Worm (Caenorhabditis elegans) whole organism, L2 larva: ENCODE measurements around the gene sru-1.
A peak's percentile ranks its signal among the peaks of the same experiment; 100 is the strongest.

Experiments
- C34F6.9 ChIP-seq: fragments of 150-350 bp; optimal IDR thresholded peaks from 2 replicates; lab custom pipeline; 2014; ENCODE audit warnings: missing biosample characterization, missing genetic modification characterization
- F13H6.1 ChIP-seq: sonication (generic microtip); optimal IDR thresholded peaks from 2 replicates; lab custom pipeline; 2016; ENCODE audit warnings: missing genetic modification characterization, missing compliant biosample characterization
- R02D3.7 ChIP-seq: fragments of 150-350 bp; optimal IDR thresholded peaks from 2 replicates; lab custom pipeline; 2014; ENCODE audit warnings: missing biosample characterization, missing genetic modification characterization
- Y55F3AM.14 ChIP-seq: fragments of 200-800 bp; sonication (Bioruptor generic); optimal IDR thresholded peaks from 2 replicates; lab custom pipeline; 2018; ENCODE audit warnings: mild to moderate bottlenecking, missing genetic modification characterization, missing compliant biosample characterization
- ZK546.5 ChIP-seq: sonication (generic microtip); optimal IDR thresholded peaks from 2 replicates; lab custom pipeline; 2017; ENCODE audit warnings: missing biosample characterization, missing genetic modification characterization
- alr-1 ChIP-seq: fragments of 150-350 bp; optimal IDR thresholded peaks from 2 replicates; lab custom pipeline; 2014; ENCODE audit warnings: missing biosample characterization, missing genetic modification characterization
- ama-1 ChIP-seq: fragments of 150-350 bp; optimal IDR thresholded peaks from 2 replicates; lab custom pipeline; 2018; ENCODE audit warnings: inconsistent platforms
- blmp-1 ChIP-seq: sonication (generic microtip); optimal IDR thresholded peaks from 2 replicates; lab custom pipeline; 2017; ENCODE audit warnings: missing genetic modification characterization, mild to moderate bottlenecking, missing compliant biosample characterization, antibody characterized with exemption, moderate library complexity; ENCODE audit not compliant: insufficient read depth
- ceh-16 ChIP-seq: fragments of 150-350 bp; optimal IDR thresholded peaks from 2 replicates; lab custom pipeline; 2014; ENCODE audit warnings: missing biosample characterization, missing genetic modification characterization
- dmd-4 ChIP-seq: sonication (generic microtip); optimal IDR thresholded peaks from 2 replicates; lab custom pipeline; 2017; ENCODE audit warnings: missing biosample characterization, missing genetic modification characterization
- egl-27 ChIP-seq: sonication (generic microtip); optimal IDR thresholded peaks from 3 replicates; lab custom pipeline; 2017; ENCODE audit warnings: missing biosample characterization, missing genetic modification reagents, missing genetic modification characterization
- elt-1 ChIP-seq: fragments of 150-350 bp; optimal IDR thresholded peaks from 2 replicates; lab custom pipeline; 2014; ENCODE audit warnings: missing biosample characterization, missing genetic modification characterization
- elt-3 ChIP-seq: sonication (generic microtip); optimal IDR thresholded peaks from 2 replicates; lab custom pipeline; 2017; ENCODE audit warnings: missing biosample characterization, missing genetic modification characterization
- fos-1 ChIP-seq: fragments of 150-350 bp; optimal IDR thresholded peaks from 2 replicates; lab custom pipeline; 2014; ENCODE audit warnings: missing biosample characterization, missing genetic modification characterization
- gmeb-1 ChIP-seq: fragments of 150-350 bp; optimal IDR thresholded peaks from 2 replicates; lab custom pipeline; 2014; ENCODE audit warnings: missing biosample characterization, missing genetic modification characterization
- lin-11 ChIP-seq: fragments of 150-350 bp; sonication (generic microtip); optimal IDR thresholded peaks from 2 replicates; lab custom pipeline; 2014; ENCODE audit warnings: missing biosample characterization, missing genetic modification characterization, inconsistent platforms, mixed read lengths
- lin-13 ChIP-seq: fragments of 150-350 bp; optimal IDR thresholded peaks from 2 replicates; lab custom pipeline; 2014; ENCODE audit warnings: missing biosample characterization, missing genetic modification reagents, missing genetic modification characterization
- lin-39 ChIP-seq: fragments of 150-350 bp; optimal IDR thresholded peaks from 2 replicates; lab custom pipeline; 2014; ENCODE audit warnings: missing biosample characterization, missing genetic modification reagents, missing genetic modification characterization
- lsy-2 ChIP-seq, 2 experiments: fragments of 150-350 bp in 1 of 2; sonication (generic microtip) in 1 of 2; optimal IDR thresholded peaks; 2 replicates each; lab custom pipeline; 2014 to 2017; ENCODE audit warnings: missing biosample characterization in 2 of 2, missing genetic modification characterization in 2 of 2
- mab-5 ChIP-seq: fragments of 150-350 bp; optimal IDR thresholded peaks from 2 replicates; lab custom pipeline; 2014; ENCODE audit warnings: missing biosample characterization, missing genetic modification characterization
- mbf-1 ChIP-seq: sonication (generic microtip); optimal IDR thresholded peaks from 2 replicates; lab custom pipeline; 2017; ENCODE audit warnings: missing biosample characterization, missing genetic modification characterization
- nhr-10 ChIP-seq: sonication (generic microtip); optimal IDR thresholded peaks from 2 replicates; lab custom pipeline; 2017; ENCODE audit warnings: missing biosample characterization, missing genetic modification characterization
- nhr-12 ChIP-seq: fragments of 150-350 bp; optimal IDR thresholded peaks from 2 replicates; lab custom pipeline; 2014; ENCODE audit warnings: missing biosample characterization, missing genetic modification characterization
- nhr-129 ChIP-seq: fragments of 150-350 bp; optimal IDR thresholded peaks from 2 replicates; lab custom pipeline; 2014; ENCODE audit warnings: missing biosample characterization, missing genetic modification characterization
- nhr-21 ChIP-seq: fragments of 150-350 bp; optimal IDR thresholded peaks from 2 replicates; lab custom pipeline; 2014; ENCODE audit warnings: missing biosample characterization, missing genetic modification characterization
- nhr-23 ChIP-seq: fragments of 150-350 bp; optimal IDR thresholded peaks from 2 replicates; lab custom pipeline; 2014; ENCODE audit warnings: missing biosample characterization, missing genetic modification reagents, missing genetic modification characterization
- nhr-237 ChIP-seq: fragments of 150-350 bp; optimal IDR thresholded peaks from 2 replicates; lab custom pipeline; 2014; ENCODE audit warnings: missing biosample characterization, missing genetic modification characterization
- nhr-25 ChIP-seq: fragments of 150-350 bp; sonication (generic microtip); optimal IDR thresholded peaks from 3 replicates; lab custom pipeline; 2014; ENCODE audit warnings: missing biosample characterization, missing genetic modification characterization
- nhr-6 ChIP-seq: fragments of 150-350 bp; optimal IDR thresholded peaks from 2 replicates; lab custom pipeline; 2014; ENCODE audit warnings: missing biosample characterization, missing genetic modification characterization
- nhr-77 ChIP-seq: fragments of 150-350 bp; optimal IDR thresholded peaks from 2 replicates; lab custom pipeline; 2014; ENCODE audit warnings: missing biosample characterization, missing genetic modification characterization
- sem-4 ChIP-seq: fragments of 150-350 bp; optimal IDR thresholded peaks from 2 replicates; lab custom pipeline; 2014; ENCODE audit warnings: missing biosample characterization, missing genetic modification reagents, missing genetic modification characterization
- skn-1 ChIP-seq: sonication (generic microtip); optimal IDR thresholded peaks from 2 replicates; lab custom pipeline; 2017; ENCODE audit warnings: missing biosample characterization, missing genetic modification characterization
- sma-9 ChIP-seq, 2 experiments: fragments of 150-350 bp in 1 of 2; sonication (generic microtip) in 1 of 2; optimal IDR thresholded peaks; 2 replicates each; lab custom pipeline; 2014 to 2016; ENCODE audit warnings: missing genetic modification characterization in 2 of 2, mild to moderate bottlenecking in 1 of 2, missing biosample characterization in 1 of 2, missing compliant biosample characterization in 1 of 2, missing genetic modification reagents in 1 of 2, moderate library complexity in 1 of 2
- snpc-4 ChIP-seq: fragments of 150-350 bp; optimal IDR thresholded peaks from 2 replicates; lab custom pipeline; 2014; ENCODE audit warnings: missing biosample characterization, missing genetic modification characterization
- unc-39 ChIP-seq: fragments of 150-350 bp; optimal IDR thresholded peaks from 2 replicates; lab custom pipeline; 2014; ENCODE audit warnings: missing biosample characterization, missing genetic modification characterization
- unc-55 ChIP-seq: fragments of 150-350 bp; sonication (generic microtip); optimal IDR thresholded peaks from 3 replicates; lab custom pipeline; 2014; ENCODE audit warnings: missing biosample characterization, missing genetic modification reagents, missing genetic modification characterization
- zag-1 ChIP-seq: fragments of 150-350 bp; optimal IDR thresholded peaks from 2 replicates; lab custom pipeline; 2014; ENCODE audit warnings: missing biosample characterization, missing genetic modification characterization
- ztf-11 ChIP-seq: sonication (generic microtip); optimal IDR thresholded peaks from 2 replicates; lab custom pipeline; 2017; ENCODE audit warnings: missing biosample characterization, missing genetic modification characterization
- ztf-4 ChIP-seq: fragments of 150-350 bp; optimal IDR thresholded peaks from 2 replicates; lab custom pipeline; 2014; ENCODE audit warnings: missing biosample characterization, missing genetic modification characterization

sru-1 gene

DNA sequence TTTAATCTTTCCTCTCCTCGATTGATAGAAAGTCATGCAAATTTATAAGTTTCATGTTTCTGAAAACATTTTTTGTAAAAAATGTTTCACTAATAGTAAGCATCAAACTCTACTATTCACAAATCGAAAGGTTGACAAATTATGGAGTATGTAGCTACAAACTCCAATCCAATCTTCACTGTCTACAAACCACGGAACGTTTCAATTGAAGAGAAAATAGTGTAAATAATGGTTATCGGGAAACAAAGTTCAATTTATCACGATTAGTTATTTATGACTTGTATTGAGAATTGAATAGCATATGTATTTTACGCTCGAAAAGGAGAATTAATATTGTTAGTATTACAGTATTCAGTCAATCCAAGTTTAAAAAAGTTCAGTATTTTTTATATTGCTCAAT is 11.2 kb downstream of the sru-1 start:
- TF ChIP-seq nhr-6 (tag; lab: Kevin White, UChicago) (no peak), fos-1 (tag; lab: Kevin White, UChicago) (no peak), nhr-237 (tag; lab: Kevin White, UChicago) (no peak), unc-39 (tag; lab: Kevin White, UChicago) (no peak), Y55F3AM.14 (no peak), alr-1 (no peak), blmp-1 (no peak), skn-1 (tag; lab: Kevin White, UChicago) (no peak), zag-1 (no peak), snpc-4 (no peak)

DNA sequence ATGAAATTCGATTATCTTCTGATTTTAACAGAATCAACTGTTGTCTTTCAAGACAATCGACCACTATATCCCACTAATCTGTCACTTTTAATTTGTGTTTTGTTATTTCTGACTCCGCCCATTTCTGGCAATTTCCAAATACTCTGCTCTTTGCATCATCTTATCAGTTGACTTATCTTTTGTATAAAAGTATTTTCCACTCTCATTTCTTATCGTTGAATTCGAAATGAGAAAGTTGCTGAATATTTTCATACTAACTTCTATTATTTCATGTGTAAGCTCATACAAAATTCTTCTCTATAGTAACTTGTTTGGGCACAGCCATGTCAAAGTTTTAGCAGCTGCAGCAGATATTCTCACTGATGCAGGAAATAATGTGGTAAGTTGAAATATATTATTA is 11.7 kb downstream of the sru-1 start, which contains the start of gene ugt-21:
TSS of gene ugt-21 (plus strand) at position 212 of the 400 bp plus-strand sequence.
- TF ChIP-seq gmeb-1 (tag; lab: Kevin White, UChicago) (no peak), egl-27 (tag; lab: Kevin White, UChicago) (no peak), sma-9 (GFP tag; optimal IDR thresholded peaks at IDR 0.05; lab: Kevin White, UChicago) (peak; percentile 31), sma-9 (tag; optimal IDR thresholded peaks at IDR 0.05; lab: Kevin White, UChicago) (no peak)
- TF ChIP-seq, all 48 proteins: peak for 1

DNA sequence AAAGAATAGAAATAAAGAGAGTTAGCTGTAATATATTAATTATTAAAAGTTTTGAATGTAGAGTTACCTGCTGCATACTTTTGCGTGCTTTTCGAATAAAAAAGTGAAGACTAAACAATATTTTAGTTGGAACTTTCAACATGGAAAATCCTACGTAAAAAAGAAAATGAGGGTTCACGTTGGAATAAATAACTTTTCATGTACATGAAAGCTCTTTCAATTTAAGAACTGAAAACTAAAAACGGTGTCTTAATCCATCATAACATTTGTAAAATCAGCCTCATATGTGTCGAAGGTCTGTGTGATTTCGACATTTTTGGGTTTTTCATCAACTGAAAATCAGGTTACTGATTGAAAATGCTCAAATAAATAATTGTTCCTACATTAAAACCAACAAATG is 17.8 kb downstream of the sru-1 start, which contains the start of gene ttr-9:
TSS of gene ttr-9 (minus strand) at position 101 of the 400 bp plus-strand sequence.
- TF ChIP-seq nhr-237 (tag; lab: Kevin White, UChicago) (no peak), sem-4 (tag; lab: Kevin White, UChicago) (no peak), unc-39 (tag; lab: Kevin White, UChicago) (no peak)

DNA sequence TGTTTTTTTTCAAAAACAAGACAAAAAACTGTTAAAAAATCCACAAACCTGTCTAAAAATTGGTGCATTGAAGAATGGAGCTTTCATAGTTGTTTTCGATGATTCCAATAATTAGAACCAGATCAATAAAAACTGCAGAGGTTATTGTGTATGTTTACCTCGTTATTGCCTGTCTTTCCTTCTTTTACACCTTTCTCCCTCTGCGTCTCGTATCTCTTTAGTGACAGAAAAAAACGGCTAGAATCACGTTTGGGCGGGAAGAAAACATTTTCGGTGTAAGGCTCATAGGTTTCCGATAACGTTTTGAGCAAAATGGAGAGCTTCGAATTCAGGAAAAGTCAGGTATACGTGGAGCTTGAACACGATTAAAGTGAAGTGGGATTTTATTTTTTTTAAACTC is 20.2 kb downstream of the sru-1 start, which contains the start of gene ethe-1:
TSS of gene ethe-1 (minus strand) at position 150 of the 400 bp plus-strand sequence.
- TF ChIP-seq C34F6.9 (tag; lab: Kevin White, UChicago), result peak; percentile 3
- TF ChIP-seq blmp-1, result no peak
- TF ChIP-seq nhr-129 (tag; lab: Kevin White, UChicago), result peak; percentile 58
- TF ChIP-seq, all 48 proteins: peak for 2

DNA sequence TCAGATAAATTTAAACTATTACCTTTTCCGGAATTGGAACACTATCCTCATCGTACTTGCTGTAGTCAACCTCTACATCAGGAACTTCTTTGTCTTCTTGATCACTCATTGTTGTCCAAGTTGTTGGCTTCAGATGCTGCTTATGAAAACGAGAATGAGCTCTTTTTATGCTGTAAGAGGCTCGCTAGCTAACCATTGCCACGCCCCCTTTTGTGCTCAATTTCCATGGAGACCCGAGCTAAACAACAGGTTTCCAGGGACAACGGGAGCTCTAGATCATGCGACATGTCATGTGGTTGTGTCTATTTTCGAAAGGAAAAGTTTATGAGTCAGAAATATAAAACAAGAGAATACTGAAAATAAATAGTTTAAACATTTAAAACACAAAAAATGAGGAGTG is 22.0 kb downstream of the sru-1 start, which contains the start of gene C33A12.4:
TSS of gene C33A12.4 (minus strand) at position 131 of the 400 bp plus-strand sequence.
- TF ChIP-seq C34F6.9 (tag; lab: Kevin White, UChicago) (peak; percentile 8), ztf-4 (tag; lab: Kevin White, UChicago) (peak; percentile 2), lin-11 (peak; percentile 68), mbf-1 (tag; lab: Kevin White, UChicago) (no peak), nhr-21 (tag; lab: Kevin White, UChicago) (peak; percentile 54), ceh-16 (tag; lab: Kevin White, UChicago) (no peak), sma-9 (GFP tag; optimal IDR thresholded peaks at IDR 0.05; lab: Kevin White, UChicago) (no peak), sma-9 (tag; optimal IDR thresholded peaks at IDR 0.05; lab: Kevin White, UChicago) (no peak)

DNA sequence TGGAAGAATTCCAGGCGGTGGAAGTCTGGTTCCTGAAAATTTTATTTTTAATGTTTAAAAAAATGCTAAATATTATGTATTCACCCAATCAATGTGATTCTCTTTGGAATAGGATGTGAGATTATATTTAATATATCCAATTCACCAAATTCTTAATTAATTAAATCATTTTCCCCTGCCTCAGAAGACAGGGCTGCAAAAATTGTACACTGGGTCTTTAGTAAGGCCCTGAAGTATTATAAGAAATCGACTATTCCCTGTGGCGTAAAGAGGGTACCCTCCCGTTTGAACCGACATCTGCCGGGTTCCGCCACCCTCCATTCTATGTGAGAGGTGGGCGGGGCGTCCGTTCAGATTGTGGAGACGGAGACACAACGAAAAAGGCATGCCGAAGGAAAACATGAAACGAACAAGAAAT is 22.8 kb downstream of the sru-1 start:
- no peak for TF ChIP-seq nhr-12 (tag; lab: Kevin White, UChicago)
- no peak for TF ChIP-seq alr-1
- no peak for TF ChIP-seq nhr-23 (tag; lab: Kevin White, UChicago)
- TF ChIP-seq unc-55 (GFP tag; lab: Kevin White, UChicago), result peak; percentile 79
- peak; percentile 91 for TF ChIP-seq ama-1 (lab: Kevin White, UChicago)
- peak; percentile 35 for TF ChIP-seq Y55F3AM.14
- TF ChIP-seq nhr-6 (tag; lab: Kevin White, UChicago), result peak; percentile 44
- TF ChIP-seq nhr-21 (tag; lab: Kevin White, UChicago), result peak; percentile 86
- peak; percentile 62 to 85 for TF ChIP-seq lsy-2 (tag; optimal IDR thresholded peaks at IDR 0.05; lab: Kevin White, UChicago)
- TF ChIP-seq dmd-4, result no peak
- TF ChIP-seq nhr-77 (tag; lab: Kevin White, UChicago), result peak; percentile 1
- TF ChIP-seq nhr-25 (tag; lab: Kevin White, UChicago), result peak; percentile 81
- peak; percentile 25 for TF ChIP-seq fos-1 (tag; lab: Kevin White, UChicago)
- peak; percentile 88 for TF ChIP-seq ceh-16 (tag; lab: Kevin White, UChicago)
- peak; percentile 33 for TF ChIP-seq blmp-1
- peak; percentile 81 for TF ChIP-seq lin-13 (GFP tag; lab: Kevin White, UChicago)
- TF ChIP-seq sem-4 (tag; lab: Kevin White, UChicago), result peak; percentile 62
- no peak for TF ChIP-seq nhr-237 (tag; lab: Kevin White, UChicago)
- peak; percentile 66 for TF ChIP-seq ztf-4 (tag; lab: Kevin White, UChicago)
- peak; percentile 99 for TF ChIP-seq snpc-4
- peak; percentile 47 for TF ChIP-seq zag-1
- no peak for TF ChIP-seq nhr-10 (tag; lab: Kevin White, UChicago)
- peak; percentile 71 for TF ChIP-seq nhr-129 (tag; lab: Kevin White, UChicago)
- peak; percentile 10 for TF ChIP-seq mab-5
- peak; percentile 38 for TF ChIP-seq R02D3.7 (tag; lab: Kevin White, UChicago)
- TF ChIP-seq ZK546.5, result peak; percentile 18
- TF ChIP-seq ztf-11, result peak; percentile 18
- no peak for TF ChIP-seq elt-1 (tag; lab: Kevin White, UChicago)
- TF ChIP-seq F13H6.1 (tag; lab: Kevin White, UChicago), result peak; percentile 74
- peak; percentile 67 for TF ChIP-seq egl-27 (tag; lab: Kevin White, UChicago)
- TF ChIP-seq lin-39 (tag; lab: Kevin White, UChicago), result no peak
- TF ChIP-seq C34F6.9 (tag; lab: Kevin White, UChicago), result peak; percentile 59
- TF ChIP-seq elt-3 (tag; lab: Kevin White, UChicago), result no peak
- peak; percentile 87 for TF ChIP-seq sma-9 (GFP tag; optimal IDR thresholded peaks at IDR 0.05; lab: Kevin White, UChicago)
- TF ChIP-seq sma-9 (tag; optimal IDR thresholded peaks at IDR 0.05; lab: Kevin White, UChicago), result no peak
